Worm (Caenorhabditis elegans) whole organism, young adult: ENCODE results near the gene Y41D4B.24.

Experiments
- B0019.2 ChIP-seq: fragments of 200-800 bp; sonication (Bioruptor generic); conservative IDR thresholded peaks from 2 replicates; pipeline ENCODE4 v1.3.6; 2022; ENCODE audit warnings: missing genetic modification reagents, missing genetic modification characterization, missing compliant biosample characterization
- B0261.1 ChIP-seq: sonication (generic microtip); optimal IDR thresholded peaks from 2 replicates; lab custom pipeline; 2016; ENCODE audit warnings: mild to moderate bottlenecking, missing genetic modification characterization, moderate library complexity, missing compliant biosample characterization
- C06A6.2 ChIP-seq: fragments of 200-800 bp; sonication (Bioruptor generic); conservative IDR thresholded peaks from 2 replicates; pipeline ENCODE4 v1.3.6; 2022; ENCODE audit warnings: missing genetic modification characterization, missing compliant biosample characterization
- D2030.7 ChIP-seq: fragments of 200-800 bp; sonication (Bioruptor generic); IDR thresholded peaks from 2 replicates; pipeline ENCODE4 v1.3.6; 2022; ENCODE audit warnings: missing genetic modification reagents, missing genetic modification characterization, missing compliant biosample characterization
- F23B12.7 ChIP-seq: sonication (generic microtip); optimal IDR thresholded peaks from 2 replicates; lab custom pipeline; 2017; ENCODE audit warnings: missing genetic modification characterization, mild to moderate bottlenecking, missing compliant biosample characterization, antibody characterized with exemption, moderate library complexity; ENCODE audit not compliant: insufficient read depth
- F39B2.1 ChIP-seq: fragments of 200-800 bp; sonication (Bioruptor generic); IDR thresholded peaks from 2 replicates; pipeline ENCODE4 v1.3.6; 2022; ENCODE audit warnings: missing genetic modification reagents, missing genetic modification characterization, missing compliant biosample characterization
- F57A8.1 ChIP-seq: fragments of 200-800 bp; sonication (Bioruptor generic); optimal IDR thresholded peaks from 2 replicates; lab custom pipeline; 2018; ENCODE audit warnings: mild to moderate bottlenecking, missing genetic modification characterization, moderate library complexity, missing compliant biosample characterization
- K12H6.12 ChIP-seq: fragments of 200-800 bp; sonication (Bioruptor generic); optimal IDR thresholded peaks from 2 replicates; lab custom pipeline; 2018; ENCODE audit warnings: mild to moderate bottlenecking, missing genetic modification characterization, missing compliant biosample characterization
- Y53F4B.3 ChIP-seq: fragments of 200-800 bp; sonication (Bioruptor generic); IDR thresholded peaks from 2 replicates; pipeline ENCODE4 v1.3.6; 2022; ENCODE audit warnings: missing genetic modification reagents, missing genetic modification characterization, missing compliant biosample characterization
- Y53G8AR.9 ChIP-seq: fragments of 200-800 bp; sonication (Bioruptor generic); conservative IDR thresholded peaks from 2 replicates; pipeline ENCODE4 v1.3.6; 2022; ENCODE audit warnings: missing genetic modification reagents, missing genetic modification characterization, missing compliant biosample characterization
- aptf-2 ChIP-seq: fragments of 200-800 bp; sonication (Bioruptor generic); conservative IDR thresholded peaks from 2 replicates; pipeline ENCODE4 v1.3.6; 2022; ENCODE audit warnings: missing genetic modification reagents, missing genetic modification characterization, missing compliant biosample characterization
- attf-3 ChIP-seq: fragments of 200-800 bp; sonication (Bioruptor generic); conservative IDR thresholded peaks from 2 replicates; pipeline ENCODE4 v1.3.6; 2022; ENCODE audit warnings: missing genetic modification reagents, missing genetic modification characterization, missing compliant biosample characterization
- attf-5 ChIP-seq: fragments of 200-800 bp; sonication (Bioruptor generic); optimal IDR thresholded peaks from 2 replicates; lab custom pipeline; 2018; ENCODE audit warnings: mild to moderate bottlenecking, missing genetic modification characterization, missing compliant biosample characterization
- cebp-1 ChIP-seq, 2 experiments: fragments of 200-800 bp in 1 of 2; sonication (Bioruptor generic) in 1 of 2; sonication (generic microtip) in 1 of 2; IDR thresholded peaks in 1 of 2; optimal IDR thresholded peaks in 1 of 2; 2 replicates each; pipeline versions ENCODE4 v1.3.6 to Lab custom; 2017 to 2022; ENCODE audit warnings: missing compliant biosample characterization in 2 of 2, missing genetic modification characterization in 2 of 2, mild to moderate bottlenecking in 1 of 2, missing genetic modification reagents in 1 of 2, moderate library complexity in 1 of 2
- dox-1 ChIP-seq: fragments of 200-800 bp; sonication (Bioruptor generic); IDR thresholded peaks from 2 replicates; pipeline ENCODE4 v1.3.6; 2022; ENCODE audit warnings: missing genetic modification reagents, missing genetic modification characterization, missing compliant biosample characterization
- dpl-1 ChIP-seq: fragments of 150-350 bp; optimal IDR thresholded peaks from 2 replicates; lab custom pipeline; 2014; ENCODE audit warnings: missing biosample characterization, missing genetic modification reagents, missing genetic modification characterization
- efl-1 ChIP-seq: fragments of 150-350 bp; optimal IDR thresholded peaks from 2 replicates; lab custom pipeline; 2014; ENCODE audit warnings: missing biosample characterization, missing genetic modification reagents, missing genetic modification characterization
- ekl-4 ChIP-seq: fragments of 200-800 bp; sonication (Bioruptor generic); IDR thresholded peaks from 2 replicates; pipeline ENCODE4 v1.3.6; 2022; ENCODE audit warnings: missing genetic modification reagents, missing genetic modification characterization, missing compliant biosample characterization
- gei-17 ChIP-seq: fragments of 200-800 bp; sonication (Bioruptor generic); optimal IDR thresholded peaks from 2 replicates; lab custom pipeline; 2018; ENCODE audit warnings: mild to moderate bottlenecking, missing genetic modification characterization, missing compliant biosample characterization
- hmg-1.2 ChIP-seq: fragments of 200-800 bp; sonication (Bioruptor generic); IDR thresholded peaks from 2 replicates; pipeline ENCODE4 v1.3.6; 2022; ENCODE audit warnings: missing genetic modification reagents, missing genetic modification characterization, missing compliant biosample characterization
- hmg-20 ChIP-seq: fragments of 200-800 bp; sonication (Bioruptor generic); IDR thresholded peaks from 2 replicates; pipeline ENCODE4 v1.3.6; 2022; ENCODE audit warnings: missing genetic modification reagents, missing genetic modification characterization, missing compliant biosample characterization
- hsf-1 ChIP-seq: fragments of 200-800 bp; sonication (Bioruptor generic); IDR thresholded peaks from 2 replicates; pipeline ENCODE4 v1.3.6; 2022; ENCODE audit warnings: missing genetic modification reagents, missing genetic modification characterization, missing compliant biosample characterization
- lin-40 ChIP-seq: sonication (generic microtip); optimal IDR thresholded peaks from 2 replicates; lab custom pipeline; 2016; ENCODE audit warnings: missing genetic modification characterization, mild to moderate bottlenecking, missing compliant biosample characterization, missing genotype, missing genetic modification reagents
- lir-1 ChIP-seq: fragments of 200-800 bp; sonication (Bioruptor generic); conservative IDR thresholded peaks from 2 replicates; pipeline ENCODE4 v1.3.6; 2022; ENCODE audit warnings: missing genetic modification reagents, missing genetic modification characterization, missing compliant biosample characterization
- madf-10 ChIP-seq: sonication (generic microtip); optimal IDR thresholded peaks from 2 replicates; lab custom pipeline; 2016; ENCODE audit warnings: mild to moderate bottlenecking, missing genetic modification characterization, missing compliant biosample characterization
- madf-3 ChIP-seq: fragments of 200-800 bp; sonication (Bioruptor generic); IDR thresholded peaks from 2 replicates; pipeline ENCODE4 v1.3.6; 2022; ENCODE audit warnings: missing genetic modification reagents, missing genetic modification characterization, missing compliant biosample characterization
- madf-8 ChIP-seq: fragments of 200-800 bp; sonication (Bioruptor generic); conservative IDR thresholded peaks from 2 replicates; pipeline ENCODE4 v1.3.6; 2022; ENCODE audit warnings: missing genetic modification reagents, missing genetic modification characterization, missing compliant biosample characterization
- mcd-1 ChIP-seq: fragments of 200-800 bp; sonication (Bioruptor generic); IDR thresholded peaks from 2 replicates; pipeline ENCODE4 v1.3.6; 2022; ENCODE audit warnings: missing genetic modification reagents, missing genetic modification characterization, missing compliant biosample characterization
- mel-28 ChIP-seq: sonication (generic microtip); optimal IDR thresholded peaks from 2 replicates; lab custom pipeline; 2016; ENCODE audit warnings: borderline replicate concordance, mild to moderate bottlenecking, missing genetic modification characterization, missing compliant biosample characterization
- nfyb-1 ChIP-seq: fragments of 200-800 bp; sonication (Bioruptor generic); IDR thresholded peaks from 2 replicates; pipeline ENCODE4 v1.3.6; 2022; ENCODE audit warnings: missing genetic modification reagents, missing genetic modification characterization, missing compliant biosample characterization
- nhr-120 ChIP-seq: fragments of 200-800 bp; sonication (Bioruptor generic); IDR thresholded peaks from 2 replicates; pipeline ENCODE4 v1.3.6; 2022; ENCODE audit warnings: missing genetic modification characterization, missing compliant biosample characterization
- nhr-80 ChIP-seq: sonication (generic microtip); optimal IDR thresholded peaks from 2 replicates; lab custom pipeline; 2016; ENCODE audit warnings: missing genetic modification characterization, missing compliant biosample characterization
- nhr-90 ChIP-seq: sonication (generic microtip); optimal IDR thresholded peaks from 2 replicates; lab custom pipeline; 2016; ENCODE audit warnings: missing genotype, mild to moderate bottlenecking, missing genetic modification characterization, missing compliant biosample characterization
- rpc-1 ChIP-seq, 2 experiments: fragments of 150-350 bp in 1 of 2; sonication (generic microtip) in 1 of 2; optimal IDR thresholded peaks; 2 replicates each; lab custom pipeline; 2014 to 2018; ENCODE audit warnings: missing biosample characterization in 1 of 2, missing genetic modification characterization in 1 of 2, missing genetic modification reagents in 1 of 2, missing genotype in 1 of 2
- sea-2 ChIP-seq: fragments of 200-800 bp; sonication (Bioruptor generic); IDR thresholded peaks from 2 replicates; pipeline ENCODE4 v1.3.6; 2022; ENCODE audit warnings: missing genetic modification characterization, missing compliant biosample characterization
- snpc-1.3 ChIP-seq: sonication (generic microtip); optimal IDR thresholded peaks from 2 replicates; lab custom pipeline; 2017; ENCODE audit warnings: missing genetic modification characterization, mild to moderate bottlenecking, missing compliant biosample characterization, antibody characterized with exemption, moderate library complexity, missing genotype, missing genetic modification reagents; ENCODE audit not compliant: insufficient read depth
- tbx-9 ChIP-seq: sonication (generic microtip); optimal IDR thresholded peaks from 2 replicates; lab custom pipeline; 2016; ENCODE audit warnings: borderline replicate concordance, missing genetic modification characterization, inconsistent platforms, missing compliant biosample characterization
- zfh-2 ChIP-seq: fragments of 200-800 bp; sonication (Bioruptor generic); conservative IDR thresholded peaks from 2 replicates; pipeline ENCODE4 v1.3.6; 2022; ENCODE audit warnings: missing genetic modification reagents, missing genetic modification characterization, missing compliant biosample characterization
- zim-3 ChIP-seq: sonication (generic microtip); optimal IDR thresholded peaks from 2 replicates; lab custom pipeline; 2017; ENCODE audit warnings: mild to moderate bottlenecking, missing genetic modification characterization, moderate library complexity, missing compliant biosample characterization
- ztf-28 ChIP-seq: fragments of 200-800 bp; sonication (Bioruptor generic); IDR thresholded peaks from 2 replicates; pipeline ENCODE4 v1.3.6; 2022; ENCODE audit warnings: missing genetic modification reagents, missing genetic modification characterization, missing compliant biosample characterization

Y41D4B.24 gene

DNA sequence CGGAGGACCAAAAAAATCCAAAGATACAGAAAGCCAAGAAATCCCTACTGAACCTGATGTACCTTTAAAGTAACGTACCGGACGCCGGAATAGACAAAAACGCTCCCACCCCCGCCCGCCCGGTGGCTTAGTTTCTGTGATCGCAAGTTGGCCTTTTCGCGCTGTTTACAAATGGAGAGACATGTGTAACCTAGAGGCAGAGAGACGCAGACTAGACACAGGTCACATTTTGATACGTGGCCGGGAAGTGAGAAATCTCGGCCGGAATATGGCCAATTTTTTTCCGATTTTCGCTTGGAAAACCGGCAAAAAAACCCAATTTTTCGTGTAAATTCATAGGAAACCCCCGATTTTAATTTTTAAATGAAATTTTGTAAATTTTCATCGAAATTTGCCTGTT lies 24.9 kb downstream of the Y41D4B.24 start:
- TF ChIP-seq hsf-1 (GFP tag; lab: Robert Waterston, UW) = no peak
- no peak for TF ChIP-seq F57A8.1
- 0 out of 2 replicates have a peak, but pooled peaks have one; percentile 39 for TF ChIP-seq aptf-2 (GFP tag; lab: Robert Waterston, UW)
- TF ChIP-seq K12H6.12 (tag; lab: Kevin White, UChicago) = no peak
- no peak for TF ChIP-seq Y53G8AR.9 (GFP tag; lab: Robert Waterston, UW)
- TF ChIP-seq hmg-20 (GFP tag; lab: Robert Waterston, UW) = no peak
- 0 out of 2 replicates have a peak, but pooled peaks have one; percentile 22 for TF ChIP-seq F39B2.1 (GFP tag; lab: Robert Waterston, UW)
- no peak for TF ChIP-seq lir-1
- TF ChIP-seq ekl-4 (GFP tag; lab: Robert Waterston, UW) = no peak
- 0 out of 2 replicates have a peak, but pooled peaks have one; percentile 51 for TF ChIP-seq nfyb-1 (GFP tag; lab: Robert Waterston, UW)
- no peak for TF ChIP-seq ztf-28
- no peak for TF ChIP-seq tbx-9 (tag; lab: Kevin White, UChicago)
- no peak for TF ChIP-seq sea-2
- no peak for TF ChIP-seq C06A6.2 (GFP tag; lab: Robert Waterston, UW)
- no peak for TF ChIP-seq dpl-1
- TF ChIP-seq madf-8 (GFP tag; lab: Robert Waterston, UW) = no peak
- TF ChIP-seq rpc-1 (optimal IDR thresholded peaks at IDR 0.05; lab: Kevin White, UChicago) = no peak
- TF ChIP-seq rpc-1 (tag; optimal IDR thresholded peaks at IDR 0.05; lab: Kevin White, UChicago) = no peak
- no peak for TF ChIP-seq mcd-1 (GFP tag; lab: Robert Waterston, UW)
- no peak for TF ChIP-seq nhr-90 (tag; lab: Kevin White, UChicago)
- 0 out of 2 replicates have a peak, but pooled peaks have one; percentile 35 for TF ChIP-seq zfh-2 (GFP tag; lab: Robert Waterston, UW)
- no peak for TF ChIP-seq B0261.1 (tag; lab: Kevin White, UChicago)
- TF ChIP-seq attf-3 (GFP tag; lab: Robert Waterston, UW) = peak; percentile 15; the same call in 1 of the 2 replicates
- no peak for TF ChIP-seq D2030.7
- no peak for TF ChIP-seq gei-17
- no peak for TF ChIP-seq Y53F4B.3
- no peak for TF ChIP-seq madf-10 (tag; lab: Kevin White, UChicago)
- no peak for TF ChIP-seq madf-3 (GFP tag; lab: Robert Waterston, UW)

DNA sequence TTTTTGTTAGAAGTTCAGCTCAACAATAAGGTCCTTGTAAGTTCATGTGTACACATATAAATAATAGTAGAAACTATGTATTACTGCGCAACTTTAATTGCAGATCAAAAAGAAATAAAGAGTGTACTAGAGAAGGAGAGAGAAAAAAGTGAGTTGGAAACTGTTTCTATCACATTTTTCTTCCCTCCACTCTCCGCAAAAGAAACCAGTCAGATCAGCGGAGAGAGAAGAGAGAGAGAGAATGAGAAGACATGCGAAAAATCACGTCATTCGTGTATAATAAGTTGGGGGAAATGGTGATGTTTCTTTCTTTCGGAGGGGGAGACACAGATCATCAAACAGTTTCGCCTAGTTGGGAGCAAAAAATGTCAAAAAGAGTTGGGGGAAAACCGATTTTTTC lies 26.7 kb downstream of the Y41D4B.24 start:
- TF ChIP-seq B0019.2 (GFP tag; lab: Robert Waterston, UW) (no peak), hmg-1.2 (GFP tag; lab: Robert Waterston, UW) (peak; percentile 37; the same call in 1 of the 2 replicates), mel-28 (tag; lab: Kevin White, UChicago) (no peak), cebp-1 (GFP tag; IDR thresholded peaks at IDR 0.05; lab: Robert Waterston, UW) (no peak), cebp-1 (tag; optimal IDR thresholded peaks at IDR 0.05; lab: Kevin White, UChicago) (peak; percentile 4), zim-3 (tag; lab: Kevin White, UChicago) (no peak), attf-5 (GFP tag; lab: Kevin White, UChicago) (peak; percentile 31), nhr-120 (GFP tag; lab: Robert Waterston, UW) (no peak), efl-1 (GFP tag; lab: Kevin White, UChicago) (no peak), dox-1 (GFP tag; lab: Robert Waterston, UW) (peak; percentile 35; the same call in 1 of the 2 replicates), lin-40 (tag; lab: Kevin White, UChicago) (peak; percentile 35), F23B12.7 (tag; lab: Kevin White, UChicago) (peak; percentile 36), nhr-80 (peak; percentile 49), snpc-1.3 (tag; lab: Kevin White, UChicago) (no peak)
